Worm (Caenorhabditis elegans) whole organism, L4 larva: Measurements from ENCODE around the gene D1025.10.

Source experiments
- aly-2 ChIP-seq: sonication (generic microtip); optimal IDR thresholded peaks from 2 replicates; lab custom pipeline; 2018; ENCODE audit warnings: missing biosample characterization, missing genetic modification characterization
- snpc-1.2 ChIP-seq: fragments of 200-800 bp; sonication (Bioruptor generic); IDR thresholded peaks from 2 replicates; pipeline ENCODE4 v1.3.6; 2022; ENCODE audit warnings: missing genetic modification reagents, missing genetic modification characterization, missing compliant biosample characterization
- unc-130 ChIP-seq: sonication (generic microtip); optimal IDR thresholded peaks from 2 replicates; lab custom pipeline; 2016; ENCODE audit warnings: missing genetic modification reagents, missing genetic modification characterization, missing compliant biosample characterization

- TF ChIP-seq unc-130, result no peak
- no peak for TF ChIP-seq aly-2 (tag; lab: Kevin White, UChicago)
- no peak for TF ChIP-seq snpc-1.2 (GFP tag; lab: Robert Waterston, UW)
Measured at ce11 chrX:14500422-14501058, 16.1 kb upstream of the D1025.10 start.
